Worm (Caenorhabditis elegans): Measurements from ENCODE around the gene piki-1.

DNA sequence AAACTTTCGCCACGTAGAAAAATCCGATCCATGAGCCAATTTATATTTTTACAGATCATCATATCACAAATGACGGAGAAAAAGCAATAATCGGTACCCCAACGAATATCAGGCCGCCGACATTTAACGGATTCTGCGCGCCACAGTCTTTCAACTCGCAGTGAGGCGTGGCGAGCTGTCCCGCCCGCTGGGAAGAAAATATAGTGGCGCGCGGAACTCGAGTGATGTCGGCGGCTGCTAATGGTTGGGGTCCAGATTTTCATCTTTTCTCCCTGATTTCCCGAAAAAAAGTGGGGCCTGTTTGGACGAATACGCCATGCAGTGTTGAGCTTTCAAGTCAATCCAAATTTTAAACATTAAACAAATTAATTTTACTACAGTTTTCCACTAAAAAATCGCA lies 32.4 kb upstream of the piki-1 start:
- no peak for TF ChIP-seq dao-5 (tag; optimal IDR thresholded peaks at IDR 0.05)
- no peak for TF ChIP-seq him-1 (tag; optimal IDR thresholded peaks at IDR 0.05)

Data from whole organism, L4/young adult.